Worm (Caenorhabditis elegans) whole organism, young adult: Measurements from ENCODE around the gene F23H12.5.

ENCODE experiments used
- Y53F4B.3 ChIP-seq: fragments of 200-800 bp; sonication (Bioruptor generic); IDR thresholded peaks from 2 replicates; pipeline ENCODE4 v1.3.6; 2022; ENCODE audit warnings: missing genetic modification reagents, missing genetic modification characterization, missing compliant biosample characterization
- ama-1 ChIP-seq, 3 experiments: fragments of 150-350 bp in 1 of 3; sonication (generic microtip) in 2 of 3; optimal IDR thresholded peaks; 2 replicates each; lab custom pipeline; 2014 to 2018; ENCODE audit warnings: missing biosample characterization in 2 of 3, missing genetic modification characterization in 2 of 3, missing genetic modification reagents in 2 of 3
- attf-3 ChIP-seq: fragments of 200-800 bp; sonication (Bioruptor generic); conservative IDR thresholded peaks from 2 replicates; pipeline ENCODE4 v1.3.6; 2022; ENCODE audit warnings: missing genetic modification reagents, missing genetic modification characterization, missing compliant biosample characterization
- cebp-2 ChIP-seq: fragments of 200-800 bp; sonication (Bioruptor generic); IDR thresholded peaks from 2 replicates; pipeline ENCODE4 v1.3.6; 2022; ENCODE audit warnings: missing genetic modification characterization, missing compliant biosample characterization
- ceh-100 ChIP-seq: fragments of 200-800 bp; sonication (Bioruptor generic); IDR thresholded peaks from 2 replicates; pipeline ENCODE4 v1.3.6; 2022; ENCODE audit warnings: missing genetic modification reagents, missing genetic modification characterization, missing compliant biosample characterization
- dpff-1 ChIP-seq: sonication (generic microtip); optimal IDR thresholded peaks from 2 replicates; lab custom pipeline; 2017; ENCODE audit warnings: mild to moderate bottlenecking, missing genetic modification characterization, missing compliant biosample characterization
- efl-1 ChIP-seq: fragments of 150-350 bp; optimal IDR thresholded peaks from 2 replicates; lab custom pipeline; 2014; ENCODE audit warnings: missing biosample characterization, missing genetic modification reagents, missing genetic modification characterization
- lag-1 ChIP-seq: fragments of 200-800 bp; sonication (Bioruptor generic); IDR thresholded peaks from 2 replicates; pipeline ENCODE4 v1.3.6; 2022; ENCODE audit warnings: missing genetic modification reagents, missing genetic modification characterization, missing compliant biosample characterization
- lsl-1 ChIP-seq: fragments of 200-800 bp; sonication (Bioruptor generic); optimal IDR thresholded peaks from 2 replicates; lab custom pipeline; 2018; ENCODE audit warnings: mild to moderate bottlenecking, missing genetic modification characterization, moderate library complexity, missing compliant biosample characterization
- snpc-4 ChIP-seq, 5 experiments: fragments of 150-350 bp in 1 of 5; sonication (generic microtip) in 4 of 5; optimal IDR thresholded peaks; 2 replicates each; lab custom pipeline; 2014 to 2018; ENCODE audit warnings: missing genetic modification characterization in 5 of 5, missing biosample characterization in 3 of 5, antibody characterized with exemption in 2 of 5, mild to moderate bottlenecking in 2 of 5, missing compliant biosample characterization in 2 of 5, missing genotype in 2 of 5, moderate library complexity in 2 of 5, missing genetic modification reagents in 1 of 5
- ztf-28 ChIP-seq: fragments of 200-800 bp; sonication (Bioruptor generic); IDR thresholded peaks from 2 replicates; pipeline ENCODE4 v1.3.6; 2022; ENCODE audit warnings: missing genetic modification reagents, missing genetic modification characterization, missing compliant biosample characterization

ce11 chrV:12329173-12329572 lies 29.3 kb upstream of the F23H12.5 start:
- TF ChIP-seq ztf-28: no peak
- no peak for TF ChIP-seq snpc-4 (GFP tag; optimal IDR thresholded peaks at IDR 0.05; lab: Kevin White, UChicago)
- no peak for TF ChIP-seq snpc-4 (tag; optimal IDR thresholded peaks at IDR 0.05; lab: Kevin White, UChicago)
- no peak for TF ChIP-seq dpff-1 (tag; lab: Kevin White, UChicago)
- TF ChIP-seq ceh-100 (GFP tag; lab: Robert Waterston, UW): no peak
- TF ChIP-seq attf-3 (GFP tag; lab: Robert Waterston, UW): no peak
- TF ChIP-seq cebp-2: no peak
- no peak for TF ChIP-seq efl-1 (GFP tag; lab: Kevin White, UChicago)
- no peak for TF ChIP-seq lag-1 (GFP tag; lab: Robert Waterston, UW)
- TF ChIP-seq ama-1 (optimal IDR thresholded peaks at IDR 0.05; lab: Kevin White, UChicago): no peak
- no peak for TF ChIP-seq ama-1 (GFP tag; optimal IDR thresholded peaks at IDR 0.05; lab: Kevin White, UChicago)
- TF ChIP-seq Y53F4B.3 (GFP tag; lab: Robert Waterston, UW): no peak
- no peak for TF ChIP-seq lsl-1
